Fruit fly (Drosophila melanogaster) whole organism, embryonic: ENCODE measurements around the gene Sil1.

Experiments
- ATbp ChIP-seq: fragments of 200-800 bp; sonication (Bioruptor generic); optimal IDR thresholded peaks from 2 replicates; lab custom pipeline; 2017; ENCODE audit warnings: missing biosample characterization, mild to moderate bottlenecking, missing genetic modification characterization, missing genetic modification reagents
- Ada2b ChIP-seq: fragments of 200-800 bp; sonication (Bioruptor generic); IDR thresholded peaks from 2 replicates; pipeline ENCODE4 v1.3.6; 2022; ENCODE audit warnings: missing biosample characterization, missing genetic modification characterization
- Atf3 ChIP-seq: fragments of 200-800 bp; sonication (Bioruptor generic); optimal IDR thresholded peaks from 3 replicates; lab custom pipeline; 2016; ENCODE audit warnings: missing biosample characterization, missing genetic modification characterization
- Awh ChIP-seq: fragments of 200-800 bp; sonication (Bioruptor generic); IDR thresholded peaks from 2 replicates; pipeline ENCODE4, ENCODE4 v1.3.6; 2022; ENCODE audit warnings: missing biosample characterization, missing genetic modification characterization
- CG10565 ChIP-seq: fragments of 200-800 bp; sonication (Bioruptor generic); optimal IDR thresholded peaks from 3 replicates; lab custom pipeline; 2016; ENCODE audit warnings: missing biosample characterization, mild to moderate bottlenecking, missing genetic modification characterization
- CG11696 ChIP-seq: fragments of 200-800 bp; sonication (Bioruptor generic); IDR thresholded peaks from 2 replicates; pipeline ENCODE4 v1.3.6; 2022; ENCODE audit warnings: missing biosample characterization, missing genetic modification characterization
- CG13287 ChIP-seq: fragments of 200-800 bp; sonication (Bioruptor generic); IDR thresholded peaks from 2 replicates; pipeline ENCODE4 v1.3.6; 2022; ENCODE audit warnings: missing biosample characterization, missing genetic modification characterization; ENCODE audit not compliant: partially characterized antibody
- CG13296 ChIP-seq: fragments of 200-800 bp; sonication (Bioruptor generic); optimal IDR thresholded peaks from 3 replicates; lab custom pipeline; 2018; ENCODE audit warnings: missing biosample characterization, mild to moderate bottlenecking, missing genetic modification characterization
- CG14710 ChIP-seq: fragments of 200-800 bp; sonication (Bioruptor generic); optimal IDR thresholded peaks from 3 replicates; lab custom pipeline; 2019; ENCODE audit warnings: missing biosample characterization, mild to moderate bottlenecking, missing genetic modification characterization, moderate library complexity
- CG15269 ChIP-seq: fragments of 200-800 bp; sonication (Bioruptor generic); optimal IDR thresholded peaks from 2 replicates; lab custom pipeline; 2018; ENCODE audit warnings: missing biosample characterization, mild to moderate bottlenecking, missing genetic modification characterization, moderate library complexity
- CG15601 ChIP-seq: fragments of 200-800 bp; sonication (Bioruptor generic); optimal IDR thresholded peaks from 3 replicates; lab custom pipeline; 2019; ENCODE audit warnings: missing biosample characterization, mild to moderate bottlenecking, missing genetic modification characterization, moderate library complexity
- CG16815 ChIP-seq: fragments of 200-800 bp; sonication (Bioruptor generic); optimal IDR thresholded peaks from 3 replicates; lab custom pipeline; 2017; ENCODE audit warnings: missing biosample characterization, mild to moderate bottlenecking, missing genetic modification characterization
- CG2678 ChIP-seq: fragments of 200-800 bp; sonication (Bioruptor generic); optimal IDR thresholded peaks from 3 replicates; lab custom pipeline; 2019; ENCODE audit warnings: missing biosample characterization, mild to moderate bottlenecking, missing genetic modification characterization, moderate library complexity
- CG2875 ChIP-seq: fragments of 200-800 bp; sonication (Bioruptor generic); optimal IDR thresholded peaks from 2 replicates; lab custom pipeline; 2017; ENCODE audit warnings: missing biosample characterization, mild to moderate bottlenecking, missing genetic modification characterization, missing genetic modification reagents
- CG3163 ChIP-seq: fragments of 200-800 bp; sonication (Bioruptor generic); optimal IDR thresholded peaks from 3 replicates; lab custom pipeline; 2016; ENCODE audit warnings: missing biosample characterization, missing genetic modification characterization
- CG7839 ChIP-seq: fragments of 200-800 bp; sonication (Bioruptor generic); optimal IDR thresholded peaks from 3 replicates; lab custom pipeline; 2018; ENCODE audit warnings: missing biosample characterization, mild to moderate bottlenecking, missing genetic modification characterization, moderate library complexity
- CG8388 ChIP-seq: fragments of 200-800 bp; sonication (Bioruptor generic); optimal IDR thresholded peaks from 2 replicates; lab custom pipeline; 2019; ENCODE audit warnings: missing biosample characterization, mild to moderate bottlenecking, missing genetic modification characterization, moderate library complexity
- Chrac-16 ChIP-seq: fragments of 200-800 bp; sonication (Bioruptor generic); optimal IDR thresholded peaks from 3 replicates; lab custom pipeline; 2016; ENCODE audit warnings: missing biosample characterization, missing genetic modification characterization
- CrebB ChIP-seq: fragments of 200-800 bp; sonication (Bioruptor generic); optimal IDR thresholded peaks from 3 replicates; lab custom pipeline; 2018; ENCODE audit warnings: missing biosample characterization, mild to moderate bottlenecking, missing genetic modification characterization
- Doc2 ChIP-seq: fragments of 200-800 bp; sonication (Bioruptor generic); IDR thresholded peaks from 2 replicates; pipeline ENCODE4 v1.3.6; 2022; ENCODE audit warnings: missing biosample characterization, missing genetic modification characterization
- E2f1 ChIP-seq: fragments of 200-800 bp; sonication (Bioruptor generic); IDR thresholded peaks from 2 replicates; pipeline ENCODE4 v1.3.6; 2022; ENCODE audit warnings: missing biosample characterization, missing genetic modification characterization
- Ets97D ChIP-seq: fragments of 200-800 bp; sonication (Bioruptor generic); optimal IDR thresholded peaks from 3 replicates; lab custom pipeline; 2016; ENCODE audit warnings: missing biosample characterization, missing genetic modification characterization
- GATAe ChIP-seq: fragments of 200-800 bp; sonication (Bioruptor generic); conservative IDR thresholded peaks from 2 replicates; pipeline ENCODE4 v1.3.6; 2022; ENCODE audit warnings: missing biosample characterization, missing genetic modification characterization
- Kr ChIP-seq: fragments of 200-800 bp; sonication (Bioruptor generic); optimal IDR thresholded peaks from 2 replicates; lab custom pipeline; 2017; ENCODE audit warnings: missing biosample characterization, mild to moderate bottlenecking, missing genetic modification characterization
- Lpt ChIP-seq: fragments of >200 bp; optimal IDR thresholded peaks from 2 replicates; lab custom pipeline; 2018; ENCODE audit warnings: missing biosample characterization, missing genetic modification characterization
- NfI ChIP-seq: fragments of 200-800 bp; sonication (Bioruptor generic); optimal IDR thresholded peaks from 3 replicates; lab custom pipeline; 2018; ENCODE audit warnings: missing biosample characterization, mild to moderate bottlenecking, missing genetic modification characterization, moderate library complexity
- Oaz ChIP-seq: fragments of 200-800 bp; sonication (Bioruptor generic); IDR thresholded peaks from 2 replicates; pipeline ENCODE4 v1.3.6; 2022; ENCODE audit warnings: missing biosample characterization, missing genetic modification characterization
- Spps ChIP-seq: fragments of 200-800 bp; sonication (Bioruptor generic); optimal IDR thresholded peaks from 2 replicates; lab custom pipeline; 2018; ENCODE audit warnings: missing biosample characterization, mild to moderate bottlenecking, missing genetic modification characterization
- al ChIP-seq: fragments of 200-800 bp; sonication (Bioruptor generic); IDR thresholded peaks from 2 replicates; pipeline ENCODE4 v1.3.6; 2022; ENCODE audit warnings: missing biosample characterization, missing genetic modification characterization
- bsh ChIP-seq, 2 experiments: fragments of 200-800 bp; sonication (Bioruptor generic); optimal IDR thresholded peaks; 2 replicates each; lab custom pipeline; 2017 to 2018; ENCODE audit warnings: mild to moderate bottlenecking in 2 of 2, missing biosample characterization in 2 of 2, missing genetic modification characterization in 2 of 2, moderate library complexity in 1 of 2
- caup ChIP-seq: fragments of 200-800 bp; sonication (Bioruptor generic); optimal IDR thresholded peaks from 3 replicates; lab custom pipeline; 2017; ENCODE audit warnings: missing biosample characterization, mild to moderate bottlenecking, missing genetic modification characterization, moderate library complexity; ENCODE audit not compliant: severe bottlenecking
- cg ChIP-seq: fragments of 200-800 bp; sonication (Bioruptor generic); optimal IDR thresholded peaks from 3 replicates; lab custom pipeline; 2019; ENCODE audit warnings: missing biosample characterization, mild to moderate bottlenecking, missing genetic modification characterization, moderate library complexity
- chif ChIP-seq, 2 experiments: fragments of 200-800 bp; sonication (Bioruptor generic); optimal IDR thresholded peaks; 3 replicates each; lab custom pipeline; 2016; ENCODE audit warnings: missing biosample characterization in 2 of 2, missing genetic modification characterization in 2 of 2
- dysf ChIP-seq: fragments of 200-800 bp; sonication (Bioruptor generic); IDR thresholded peaks from 3 replicates; pipeline ENCODE4 v1.3.6; 2022; ENCODE audit warnings: missing biosample characterization, missing genetic modification characterization
- fd96Cb ChIP-seq: fragments of 200-800 bp; sonication (Bioruptor generic); optimal IDR thresholded peaks from 2 replicates; lab custom pipeline; 2018; ENCODE audit warnings: missing biosample characterization, mild to moderate bottlenecking, missing genetic modification characterization, moderate library complexity
- gt ChIP-seq: fragments of 200-800 bp; sonication (Bioruptor generic); IDR thresholded peaks from 2 replicates; pipeline ENCODE4 v1.3.6; 2022; ENCODE audit warnings: missing biosample characterization, missing genetic modification characterization
- hkb ChIP-seq, 2 experiments: fragments of 200-800 bp in 1 of 2; fragments of >200 bp in 1 of 2; sonication (Bioruptor generic) in 1 of 2; IDR thresholded peaks in 1 of 2; optimal IDR thresholded peaks in 1 of 2; 2 replicates each; pipeline versions ENCODE4 v1.3.6 to Lab custom; 2017 to 2022; ENCODE audit warnings: missing biosample characterization in 1 of 2, missing genetic modification characterization in 1 of 2
- phol ChIP-seq: fragments of 200-800 bp; sonication (Bioruptor generic); optimal IDR thresholded peaks from 3 replicates; lab custom pipeline; 2018; ENCODE audit warnings: missing biosample characterization, mild to moderate bottlenecking, missing genetic modification characterization, moderate library complexity
- repo ChIP-seq: fragments of 200-800 bp; sonication (Bioruptor generic); optimal IDR thresholded peaks from 2 replicates; lab custom pipeline; 2016; ENCODE audit warnings: missing biosample characterization, missing genetic modification characterization
- rib ChIP-seq: fragments of 200-800 bp; sonication (Bioruptor generic); IDR thresholded peaks from 2 replicates; pipeline ENCODE4 v1.3.6; 2022; ENCODE audit warnings: missing biosample characterization, missing genetic modification characterization
- run ChIP-seq: fragments of 200-800 bp; sonication (Bioruptor generic); optimal IDR thresholded peaks from 3 replicates; lab custom pipeline; 2018; ENCODE audit warnings: missing biosample characterization, mild to moderate bottlenecking, missing genetic modification characterization
- schlank ChIP-seq: fragments of 200-800 bp; sonication (Bioruptor generic); optimal IDR thresholded peaks from 2 replicates; lab custom pipeline; 2018; ENCODE audit warnings: missing biosample characterization, mild to moderate bottlenecking, missing genetic modification characterization
- sima ChIP-seq: fragments of 200-800 bp; sonication (Bioruptor generic); optimal IDR thresholded peaks from 2 replicates; lab custom pipeline; 2016; ENCODE audit warnings: missing biosample characterization, missing genetic modification characterization
- slp2 ChIP-seq: fragments of 200-800 bp; sonication (Bioruptor generic); optimal IDR thresholded peaks from 2 replicates; lab custom pipeline; 2016; ENCODE audit warnings: missing biosample characterization, missing genetic modification characterization
- ssp ChIP-seq: fragments of 200-800 bp; sonication (Bioruptor generic); IDR thresholded peaks from 2 replicates; pipeline ENCODE4 v1.3.6; 2022; ENCODE audit warnings: missing biosample characterization, missing genetic modification characterization
- tin ChIP-seq: fragments of 200-800 bp; sonication (Bioruptor generic); optimal IDR thresholded peaks from 3 replicates; lab custom pipeline; 2016; ENCODE audit warnings: missing biosample characterization, missing genetic modification characterization
- unc-4 ChIP-seq: fragments of 200-800 bp; sonication (Bioruptor generic); IDR thresholded peaks from 2 replicates; pipeline ENCODE4 v1.3.6; 2022; ENCODE audit warnings: missing biosample characterization, missing genetic modification characterization; ENCODE audit not compliant: partially characterized antibody
- z ChIP-seq: fragments of 200-800 bp; sonication (Bioruptor generic); IDR thresholded peaks from 3 replicates; pipeline ENCODE4 v1.3.6; 2022; ENCODE audit warnings: missing biosample characterization, missing genetic modification characterization

Sil1 gene

DNA sequence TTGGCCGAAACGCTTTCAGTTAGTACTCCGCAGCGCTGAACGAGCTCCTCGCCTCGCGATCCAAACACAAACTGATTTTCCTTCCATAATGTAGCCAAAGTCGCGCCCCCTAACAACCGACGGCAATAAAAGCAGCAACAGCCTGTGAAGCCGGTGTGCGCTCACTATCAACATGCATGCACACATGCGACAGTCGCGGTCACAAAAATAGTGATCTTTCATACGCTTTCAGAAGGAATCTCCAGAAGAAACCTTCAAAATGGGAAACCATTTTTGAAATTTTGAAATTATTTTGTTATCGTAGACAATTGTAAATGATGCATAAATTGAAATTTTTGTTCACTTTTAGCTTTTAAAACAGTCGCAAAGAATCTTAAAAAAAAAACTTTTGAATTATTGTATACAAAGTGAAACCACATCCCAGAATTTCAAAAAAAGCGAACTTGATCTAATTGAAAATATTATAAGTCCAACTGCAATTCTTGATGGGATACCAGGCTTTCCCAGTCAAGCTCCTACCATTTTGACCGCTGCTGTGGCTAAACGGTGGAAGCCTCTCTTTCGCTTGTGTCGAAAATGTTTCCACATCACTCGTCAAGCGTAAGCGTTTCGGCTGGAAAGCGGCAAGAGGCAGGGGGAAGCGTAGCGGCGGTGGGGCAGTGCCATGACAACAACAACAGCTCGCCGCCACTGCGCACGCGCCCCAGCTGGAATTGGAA lies 2.9 kb downstream of the Sil1 start, which contains the start of gene Cad96Cb (continued):
- TF ChIP-seq al (GFP tag; lab: Robert Waterston, UW) (no peak), cg (GFP tag; lab: Kevin White, UChicago) (no peak), rib (GFP tag; lab: Robert Waterston, UW) (no peak), repo (peak; percentile 25), E2f1 (peak; percentile 48; the same call in 1 of the 2 replicates), ssp (GFP tag; lab: Robert Waterston, UW) (peak; percentile 41), CG16815 (GFP tag; lab: Kevin White, UChicago) (peak; percentile 79), GATAe (GFP tag; lab: Robert Waterston, UW) (no peak), CG2875 (GFP tag; lab: Kevin White, UChicago) (peak; percentile 87), CG15269 (tag; lab: Kevin White, UChicago) (peak; percentile 73), run (tag; lab: Kevin White, UChicago) (peak; percentile 72), CG11696 (peak; percentile 87), hkb (optimal IDR thresholded peaks at IDR 0.05; lab: Kevin White, UChicago) (no peak), hkb (GFP tag; IDR thresholded peaks at IDR 0.05; lab: Robert Waterston, UW) (peak; percentile 79), CG14710 (tag; lab: Kevin White, UChicago) (peak; percentile 93), slp2 (GFP tag; lab: Kevin White, UChicago) (peak; percentile 82), CG7839 (peak; percentile 90), Spps (peak; percentile 78), Chrac-16 (peak; percentile 83), NfI (GFP tag; lab: Kevin White, UChicago) (peak; percentile 70), schlank (tag; lab: Kevin White, UChicago) (no peak), caup (GFP tag; lab: Kevin White, UChicago) (peak; percentile 66), tin (peak; percentile 89), Ets97D (GFP tag; lab: Kevin White, UChicago) (peak; percentile 28), Oaz (GFP tag; lab: Robert Waterston, UW) (0 out of 2 replicates have a peak, but pooled peaks have one; percentile 42), CG2678 (tag; lab: Kevin White, UChicago) (peak; percentile 90), chif (GFP tag; optimal IDR thresholded peaks at IDR 0.05; lab: Kevin White, UChicago) (peak; percentile 56 to 89), Ada2b (GFP tag; lab: Robert Waterston, UW) (no peak), Doc2 (GFP tag; lab: Robert Waterston, UW) (no peak), CG15601 (peak; percentile 88), CG10565 (GFP tag; lab: Kevin White, UChicago) (peak; percentile 28), CG13296 (GFP tag; lab: Kevin White, UChicago) (peak; percentile 67), gt (GFP tag; lab: Robert Waterston, UW) (no peak; the same call in 1 of the 2 replicates), ATbp (GFP tag; lab: Kevin White, UChicago) (peak; percentile 86), sima (GFP tag; lab: Kevin White, UChicago) (peak; percentile 30), CrebB (tag; lab: Kevin White, UChicago) (peak; percentile 26), Kr (peak; percentile 9), CG3163 (GFP tag; lab: Kevin White, UChicago) (peak; percentile 58), phol (peak; percentile 93), dysf (GFP tag; lab: Robert Waterston, UW) (peak; percentile 73), CG8388 (GFP tag; lab: Kevin White, UChicago) (peak; percentile 85), fd96Cb (tag; lab: Kevin White, UChicago) (peak; percentile 85), Atf3 (peak; percentile 80), unc-4 (GFP tag; lab: Robert Waterston, UW) (no peak), bsh (GFP tag; optimal IDR thresholded peaks at IDR 0.05; lab: Kevin White, UChicago) (peak; percentile 84 to 91), z (GFP tag; lab: Robert Waterston, UW) (no peak), CG13287 (GFP tag; lab: Robert Waterston, UW) (no peak), Lpt (no peak), Awh (GFP tag; lab: Robert Waterston, UW) (peak; percentile 25; the same call in 1 of the 2 replicates)
